Worm (Caenorhabditis elegans) whole organism, mixed stage, embryonic: ENCODE measurements around the gene pqm-1.

Source experiments
- M03D4.4 ChIP-seq: sonication (generic microtip); optimal IDR thresholded peaks from 2 replicates; lab custom pipeline; 2017; ENCODE audit warnings: mild to moderate bottlenecking, missing genetic modification characterization, missing compliant biosample characterization
- blmp-1 ChIP-seq: fragments of 150-350 bp; optimal IDR thresholded peaks from 2 replicates; lab custom pipeline; 2014; ENCODE audit warnings: missing biosample characterization, missing genetic modification characterization
- elt-3 ChIP-seq: fragments of 150-350 bp; optimal IDR thresholded peaks from 2 replicates; lab custom pipeline; 2014; ENCODE audit warnings: missing biosample characterization, missing genetic modification characterization
- hlh-1 ChIP-seq: fragments of 150-350 bp; optimal IDR thresholded peaks from 2 replicates; lab custom pipeline; 2014; ENCODE audit warnings: missing biosample characterization, missing genetic modification reagents, missing genetic modification characterization
- lsy-2 ChIP-seq: fragments of 150-350 bp; optimal IDR thresholded peaks from 2 replicates; lab custom pipeline; 2014; ENCODE audit warnings: missing biosample characterization, missing genetic modification characterization
- mep-1 ChIP-seq: fragments of 150-350 bp; optimal IDR thresholded peaks from 2 replicates; lab custom pipeline; 2017; ENCODE audit warnings: missing biosample characterization, missing genetic modification reagents, missing genetic modification characterization, inconsistent platforms
- mls-2 ChIP-seq: sonication (generic microtip); optimal IDR thresholded peaks from 2 replicates; lab custom pipeline; 2016; ENCODE audit warnings: mild to moderate bottlenecking, missing genetic modification characterization, moderate library complexity, missing compliant biosample characterization
- nhr-237 ChIP-seq: fragments of 150-350 bp; optimal IDR thresholded peaks from 2 replicates; lab custom pipeline; 2014; ENCODE audit warnings: missing biosample characterization, missing genetic modification characterization
- nhr-28 ChIP-seq: fragments of 150-350 bp; optimal IDR thresholded peaks from 2 replicates; lab custom pipeline; 2014; ENCODE audit warnings: missing biosample characterization, missing genetic modification characterization
- pha-4 ChIP-seq: fragments of 150-350 bp; optimal IDR thresholded peaks from 2 replicates; lab custom pipeline; 2018; ENCODE audit warnings: missing biosample characterization, missing genetic modification reagents, missing genetic modification characterization
- unc-39 ChIP-seq: fragments of 150-350 bp; optimal IDR thresholded peaks from 2 replicates; lab custom pipeline; 2014; ENCODE audit warnings: missing biosample characterization, missing genetic modification characterization
- unc-62 ChIP-seq: fragments of 150-350 bp; optimal IDR thresholded peaks from 2 replicates; lab custom pipeline; 2014; ENCODE audit warnings: missing biosample characterization, missing genetic modification reagents, missing genetic modification characterization
- ztf-11 ChIP-seq: fragments of 150-350 bp; optimal IDR thresholded peaks from 2 replicates; lab custom pipeline; 2014; ENCODE audit warnings: missing biosample characterization, missing genetic modification characterization

DNA sequence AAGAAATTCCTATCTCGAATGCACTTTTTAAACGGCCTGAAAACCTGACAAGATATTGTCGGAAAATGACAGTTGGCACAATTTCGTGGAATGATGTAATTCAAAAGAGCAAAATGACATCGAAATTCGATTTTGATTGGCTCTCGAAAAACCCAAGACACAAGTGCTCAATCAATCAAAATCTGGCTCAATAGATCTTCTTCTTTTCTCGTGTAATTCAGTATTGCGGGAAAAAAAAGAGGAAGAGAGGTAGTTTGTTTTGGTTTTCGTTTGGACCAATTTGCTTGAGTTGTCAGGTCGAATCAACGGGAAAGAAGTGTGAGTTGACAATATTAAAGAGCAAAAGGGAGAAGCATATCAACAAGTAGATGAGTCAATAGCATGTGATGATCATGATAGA lies 16.6 kb downstream of the pqm-1 start:
- TF ChIP-seq unc-39 (tag; lab: Kevin White, UChicago) (no peak), hlh-1 (tag; lab: Kevin White, UChicago) (no peak), nhr-237 (no peak), mep-1 (tag; lab: Kevin White, UChicago) (no peak), unc-62 (peak; percentile 78), ztf-11 (tag; lab: Kevin White, UChicago) (no peak), pha-4 (tag; lab: Kevin White, UChicago) (no peak), blmp-1 (tag; lab: Kevin White, UChicago) (no peak), elt-3 (tag; lab: Kevin White, UChicago) (no peak), mls-2 (tag; lab: Kevin White, UChicago) (no peak), nhr-28 (tag; lab: Kevin White, UChicago) (no peak), lsy-2 (tag; lab: Kevin White, UChicago) (no peak), M03D4.4 (tag; lab: Kevin White, UChicago) (no peak)
